Worm (Caenorhabditis elegans): ENCODE data around the gene F21C10.5.

- TF ChIP-seq tbp1 (GFP tag; optimal IDR thresholded peaks at IDR 0.05), result no peak
- TF ChIP-seq snpc-4 (GFP tag; optimal IDR thresholded peaks at IDR 0.05), result no peak
- no peak for TF ChIP-seq snpc-4 (tag; optimal IDR thresholded peaks at IDR 0.05)
- TF ChIP-seq unc-62 (GFP tag; optimal IDR thresholded peaks at IDR 0.05), result no peak
- TF ChIP-seq ceh-100 (GFP tag; IDR thresholded peaks at IDR 0.05), result no peak
- no peak for TF ChIP-seq ama-1 (optimal IDR thresholded peaks at IDR 0.05)
- no peak for TF ChIP-seq ama-1 (GFP tag; optimal IDR thresholded peaks at IDR 0.05)
Observed at ce11 chrV:9156679-9157078, 31.2 kb downstream of the F21C10.5 start, which contains the start of gene B0222.15.

Measured in whole organism, young adult.